Fruit fly (Drosophila melanogaster) S2 (cell line): Measurements from ENCODE around the gene smash.

Source experiments
- CG8478 ChIP-seq: fragments of >200 bp; optimal IDR thresholded peaks from 2 replicates; lab custom pipeline; 2018
- CTCF ChIP-seq, 2 experiments: fragments of >200 bp; optimal IDR thresholded peaks; 2 replicates each; lab custom pipeline; 2018

DNA sequence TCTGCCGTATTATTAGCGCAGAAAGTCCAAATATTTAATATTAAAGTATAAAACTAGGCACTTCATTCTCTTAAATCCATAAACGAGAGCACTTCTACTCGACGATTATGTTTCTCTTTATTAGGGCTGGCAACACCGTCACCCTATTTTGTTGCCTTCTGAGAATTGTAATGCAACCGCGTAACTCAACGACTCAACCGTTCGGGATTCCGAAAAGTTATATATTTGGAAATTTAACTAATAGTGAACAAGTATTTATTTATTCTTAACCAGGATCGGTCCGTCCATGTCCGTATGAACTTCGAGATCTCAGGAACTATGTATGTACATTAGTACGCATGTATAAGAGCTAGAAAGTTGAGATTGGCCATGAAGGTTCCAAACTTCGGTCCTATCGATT, 90.4 kb downstream of the smash start, which contains the start of gene atms:
- no peak for TF ChIP-seq CG8478 (lab: Kevin White, UChicago)
- TF ChIP-seq CTCF (optimal IDR thresholded peaks at IDR 0.05; lab: Kevin White, UChicago): no peak
